Worm (Caenorhabditis elegans): ENCODE results near the gene F11G11.15.

Gene F11G11.15

ce11 chrII:4883412-4883811 is 8.8 kb downstream of the F11G11.15 start, which contains the start of gene gst-8:
Gene gst-8, plus strand, starts transcription at chrII:4883712.
- TF ChIP-seq ceh-34 (tag; optimal IDR thresholded peaks at IDR 0.05) (no peak), lim-6 (tag; optimal IDR thresholded peaks at IDR 0.05) (no peak), ceh-48 (tag; optimal IDR thresholded peaks at IDR 0.05) (no peak), ceh-18 (tag; optimal IDR thresholded peaks at IDR 0.05) (no peak), ceh-2 (tag; optimal IDR thresholded peaks at IDR 0.05) (no peak), ceh-45 (GFP tag; IDR thresholded peaks at IDR 0.05) (no peak), T23F11.4 (GFP tag; optimal IDR thresholded peaks at IDR 0.05) (no peak), hlh-6 (tag; optimal IDR thresholded peaks at IDR 0.05) (no peak), syd-9 (tag; optimal IDR thresholded peaks at IDR 0.05) (no peak), pax-1 (tag; optimal IDR thresholded peaks at IDR 0.05) (no peak), tbx-2 (tag; optimal IDR thresholded peaks at IDR 0.05) (no peak), ttx-3 (tag; optimal IDR thresholded peaks at IDR 0.05) (no peak), nhr-232 (tag; optimal IDR thresholded peaks at IDR 0.05) (no peak), C38D4.7 (GFP tag; optimal IDR thresholded peaks at IDR 0.05) (no peak), gmeb-2 (tag; optimal IDR thresholded peaks at IDR 0.05) (no peak), sdc-2 (tag; optimal IDR thresholded peaks at IDR 0.05) (no peak), F13H6.1 (tag; optimal IDR thresholded peaks at IDR 0.05) (no peak)

- TF ChIP-seq madf-2 (tag; optimal IDR thresholded peaks at IDR 0.05), result no peak
- no peak for TF ChIP-seq lin-11 (tag; optimal IDR thresholded peaks at IDR 0.05)
- no peak for TF ChIP-seq npax-4 (tag; optimal IDR thresholded peaks at IDR 0.05)
- TF ChIP-seq mec-3 (tag; optimal IDR thresholded peaks at IDR 0.05; ENCODE audit: borderline replicate concordance), result no peak
These were observed 9.8 kb downstream of the F11G11.15 start for ce11 chrII:4884403-4884802.

ce11 chrII:4885976-4886375 is 11.3 kb downstream of the F11G11.15 start, which contains the start of gene R05F9.7:
Gene R05F9.7, plus strand, starts transcription at chrII:4886276.
- no peak for TF ChIP-seq ceh-45 (GFP tag; IDR thresholded peaks at IDR 0.05)
- TF ChIP-seq dve-1 (tag; optimal IDR thresholded peaks at IDR 0.05), result no peak
- TF ChIP-seq hlh-6 (tag; optimal IDR thresholded peaks at IDR 0.05), result no peak
- no peak for TF ChIP-seq ama-1 (optimal IDR thresholded peaks at IDR 0.05)

ce11 chrII:4888527-4889487 is 14.2 kb downstream of the F11G11.15 start, which contains the start of gene pgm-1:
Gene pgm-1, plus strand, starts transcription at chrII:4889437.
- TF ChIP-seq ceh-30 (tag; optimal IDR thresholded peaks at IDR 0.05) (no peak), unc-3 (GFP tag; conservative IDR thresholded peaks at IDR 0.05) (no peak), unc-3 (tag; optimal IDR thresholded peaks at IDR 0.05) (no peak), ceh-18 (tag; optimal IDR thresholded peaks at IDR 0.05) (peak; percentile 50), sox-2 (GFP tag; IDR thresholded peaks at IDR 0.05) (no peak), fax-1 (tag; optimal IDR thresholded peaks at IDR 0.05) (no peak), tbx-7 (tag; optimal IDR thresholded peaks at IDR 0.05) (no peak), elt-2 (tag; optimal IDR thresholded peaks at IDR 0.05) (peak; percentile 45), rnt-1 (tag; optimal IDR thresholded peaks at IDR 0.05) (no peak)

ce11 chrII:4891012-4891775 is 16.5 kb downstream of the F11G11.15 start, which contains the start of gene gst-9:
Gene gst-9, plus strand, starts transcription at chrII:4891585.
- TF ChIP-seq ceh-24 (tag; optimal IDR thresholded peaks at IDR 0.05) (no peak), F13H6.1 (tag; optimal IDR thresholded peaks at IDR 0.05) (no peak), elt-2 (tag; optimal IDR thresholded peaks at IDR 0.05) (no peak), ceh-18 (tag; optimal IDR thresholded peaks at IDR 0.05) (no peak), K09A11.1 (tag; optimal IDR thresholded peaks at IDR 0.05; ENCODE audit: insufficient read depth) (no peak), ceh-48 (tag; optimal IDR thresholded peaks at IDR 0.05) (no peak), che-1 (tag; optimal IDR thresholded peaks at IDR 0.05) (no peak)
